Worm (Caenorhabditis elegans): ENCODE measurements around the gene B0035.18.

B0035.18 gene

DNA sequence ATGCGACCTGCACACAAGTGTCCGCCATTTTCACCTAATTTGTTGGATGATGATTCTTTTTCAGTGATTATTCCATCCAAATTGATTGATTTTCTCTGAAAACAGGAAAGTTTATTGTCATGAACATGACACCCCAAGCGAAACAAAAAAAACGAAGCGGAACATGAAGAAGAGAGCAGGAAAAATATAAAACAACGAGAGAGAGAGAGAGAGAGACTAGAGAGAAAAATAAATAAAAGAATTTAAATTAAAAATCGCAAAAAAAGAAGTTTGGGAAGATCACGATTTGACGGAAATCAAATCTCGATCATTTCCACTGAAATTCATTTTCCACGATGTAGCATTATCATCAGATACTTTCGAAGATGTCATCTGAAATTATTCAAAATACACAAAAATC is 39.7 kb downstream of the B0035.18 start, which contains the start of gene klp-12:
TSS of gene klp-12 (minus strand) at position 101 of the 400 bp plus-strand sequence.
- TF ChIP-seq xnd-1 (tag; optimal IDR thresholded peaks at IDR 0.05) (no peak), ceh-79 (tag; optimal IDR thresholded peaks at IDR 0.05) (no peak), ceh-27 (GFP tag; optimal IDR thresholded peaks at IDR 0.05) (no peak), ceh-58 (GFP tag; IDR thresholded peaks at IDR 0.05) (no peak), mel-28 (tag; optimal IDR thresholded peaks at IDR 0.05; ENCODE audit: borderline replicate concordance) (no peak), hlh-12 (tag; optimal IDR thresholded peaks at IDR 0.05) (no peak), hlh-26 (GFP tag; conservative IDR thresholded peaks at IDR 0.05) (no peak), C17E4.6 (GFP tag; IDR thresholded peaks at IDR 0.05) (no peak)

DNA sequence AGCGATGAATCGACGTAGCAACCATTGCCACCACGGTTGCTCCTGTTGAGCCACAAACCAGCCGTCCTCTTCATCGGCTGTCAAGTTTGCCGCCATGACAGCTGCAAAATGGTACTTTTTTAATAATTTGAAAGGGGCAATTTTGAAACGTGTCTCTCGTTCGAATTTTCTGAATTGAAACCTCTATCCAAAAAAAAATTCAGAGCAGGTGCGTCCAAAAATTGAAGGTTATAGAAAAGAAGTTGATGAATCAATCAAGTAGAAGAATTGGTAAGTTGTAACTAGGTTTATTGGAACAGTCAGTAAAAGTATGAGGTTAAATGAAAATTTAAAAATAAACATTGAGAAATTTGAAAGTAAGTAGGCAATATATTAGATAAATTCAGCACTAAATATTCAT is 41.3 kb downstream of the B0035.18 start, which contains the start of gene T01G1.4:
TSS of gene T01G1.4 (minus strand) at position 101 of the 400 bp plus-strand sequence.
- TF ChIP-seq rec-8 (tag; optimal IDR thresholded peaks at IDR 0.05), result no peak
- no peak for TF ChIP-seq B0261.1 (tag; optimal IDR thresholded peaks at IDR 0.05)
- TF ChIP-seq snpc-1.1 (tag; optimal IDR thresholded peaks at IDR 0.05; ENCODE audit: insufficient read depth), result no peak
- TF ChIP-seq ztf-6 (GFP tag; IDR thresholded peaks at IDR 0.05), result no peak
- TF ChIP-seq him-1 (tag; optimal IDR thresholded peaks at IDR 0.05), result no peak
- no peak for TF ChIP-seq ama-1 (optimal IDR thresholded peaks at IDR 0.05)
- no peak for TF ChIP-seq ama-1 (GFP tag; optimal IDR thresholded peaks at IDR 0.05)
- TF ChIP-seq ekl-4 (GFP tag; IDR thresholded peaks at IDR 0.05), result no peak
- no peak for TF ChIP-seq ztf-28 (GFP tag; IDR thresholded peaks at IDR 0.05)

DNA sequence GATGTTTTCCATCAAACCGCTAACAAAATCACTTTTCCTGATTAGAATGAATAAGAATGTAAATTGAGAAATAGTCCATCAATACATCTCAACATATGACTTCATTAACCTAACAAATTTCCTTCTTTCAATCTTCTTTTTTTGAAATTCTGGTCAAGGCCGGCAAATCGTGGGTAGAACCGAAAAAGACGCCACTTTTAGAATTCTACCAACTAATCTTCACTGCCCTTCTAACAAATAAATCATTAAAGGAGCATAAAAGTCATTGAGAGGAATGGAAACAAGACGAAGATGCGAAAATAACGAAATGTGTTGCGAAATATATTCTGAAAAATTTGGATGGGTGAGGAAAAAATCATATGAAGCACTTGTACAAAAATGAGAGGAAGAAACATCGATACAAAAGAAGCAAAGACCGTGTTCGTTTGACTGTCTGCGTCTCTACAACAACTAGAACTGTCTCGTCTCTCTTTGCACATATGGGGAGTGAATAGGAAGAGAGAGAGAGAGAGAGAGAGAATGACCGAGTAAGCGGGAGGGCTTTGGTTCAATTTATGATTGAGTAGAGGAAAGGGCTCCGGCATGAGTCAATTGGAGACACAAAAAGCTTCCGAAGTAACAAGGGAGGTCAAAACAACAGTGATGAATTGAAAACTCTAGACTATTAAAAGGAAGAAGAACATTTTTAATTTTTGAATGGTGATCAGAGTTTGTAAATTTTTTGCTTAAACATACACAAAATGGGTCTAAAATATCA is 43.9 kb downstream of the B0035.18 start:
- TF ChIP-seq ceh-27 (GFP tag; optimal IDR thresholded peaks at IDR 0.05) (no peak), hmg-1.2 (GFP tag; IDR thresholded peaks at IDR 0.05) (peak; percentile 87), attf-5 (GFP tag; optimal IDR thresholded peaks at IDR 0.05) (peak; percentile 28), nhr-80 (tag; optimal IDR thresholded peaks at IDR 0.05) (peak; percentile 45), hlh-26 (GFP tag; conservative IDR thresholded peaks at IDR 0.05) (no peak), cebp-1 (GFP tag; IDR thresholded peaks at IDR 0.05) (peak; percentile 90), cebp-1 (tag; optimal IDR thresholded peaks at IDR 0.05) (peak; percentile 96)
